Fruit fly (Drosophila melanogaster): ENCODE data around the gene CG17321.

The CG17321 gene

DNA sequence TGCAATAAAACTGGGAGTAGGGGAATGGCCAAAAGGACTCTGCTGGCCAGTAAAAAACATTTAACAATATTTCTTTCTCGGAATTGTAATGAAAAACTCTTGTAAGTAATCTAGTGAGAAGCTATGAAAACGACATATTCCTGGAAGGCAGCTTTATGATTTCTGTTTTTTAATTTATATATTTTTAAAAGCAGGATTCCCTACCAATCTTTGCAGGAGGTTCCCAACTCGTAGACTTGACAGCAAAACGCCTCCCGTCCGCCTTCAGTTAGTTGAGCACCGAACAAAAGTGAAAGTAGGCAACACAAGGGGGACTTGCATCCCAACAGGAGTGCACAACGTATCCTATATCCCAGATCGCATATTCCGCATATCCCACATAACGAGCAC is 39.7 kb upstream of the CG17321 start, which contains the start of gene CG43814:
TSS of gene CG43814 (minus strand) at position 101 of the 390 bp plus-strand sequence.
- no peak for TF ChIP-seq CG32264 (GFP tag; optimal IDR thresholded peaks at IDR 0.05)
- TF ChIP-seq Abd-B (GFP tag; optimal IDR thresholded peaks at IDR 0.05) = no peak
- no peak for TF ChIP-seq lola (GFP tag; optimal IDR thresholded peaks at IDR 0.05)
- TF ChIP-seq psq (GFP tag; optimal IDR thresholded peaks at IDR 0.05) = no peak
- no peak for TF ChIP-seq Dif (GFP tag; optimal IDR thresholded peaks at IDR 0.05; ENCODE audit: partially characterized antibody)
- no peak for TF ChIP-seq CrebA (GFP tag; optimal IDR thresholded peaks at IDR 0.05; ENCODE audit: borderline replicate concordance)
- no peak for TF ChIP-seq ey (GFP tag; optimal IDR thresholded peaks at IDR 0.05)
- TF ChIP-seq N (GFP tag; optimal IDR thresholded peaks at IDR 0.05) = no peak
- no peak for TF ChIP-seq jim (GFP tag; optimal IDR thresholded peaks at IDR 0.05)
- no peak for TF ChIP-seq Dfd (GFP tag; optimal IDR thresholded peaks at IDR 0.05)
- no peak for TF ChIP-seq usp (GFP tag; optimal IDR thresholded peaks at IDR 0.05)
- TF ChIP-seq Hr83 (GFP tag; optimal IDR thresholded peaks at IDR 0.05; ENCODE audit: poor library complexity, severe bottlenecking) = no peak
- no peak for TF ChIP-seq fru (GFP tag; optimal IDR thresholded peaks at IDR 0.05)
- no peak for TF ChIP-seq Sp1 (GFP tag; optimal IDR thresholded peaks at IDR 0.05)
- TF ChIP-seq dsf (GFP tag; optimal IDR thresholded peaks at IDR 0.05; ENCODE audit: borderline replicate concordance) = no peak
- no peak for TF ChIP-seq Myc (optimal IDR thresholded peaks at IDR 0.05)
- TF ChIP-seq Mio (GFP tag; optimal IDR thresholded peaks at IDR 0.05) = no peak

DNA sequence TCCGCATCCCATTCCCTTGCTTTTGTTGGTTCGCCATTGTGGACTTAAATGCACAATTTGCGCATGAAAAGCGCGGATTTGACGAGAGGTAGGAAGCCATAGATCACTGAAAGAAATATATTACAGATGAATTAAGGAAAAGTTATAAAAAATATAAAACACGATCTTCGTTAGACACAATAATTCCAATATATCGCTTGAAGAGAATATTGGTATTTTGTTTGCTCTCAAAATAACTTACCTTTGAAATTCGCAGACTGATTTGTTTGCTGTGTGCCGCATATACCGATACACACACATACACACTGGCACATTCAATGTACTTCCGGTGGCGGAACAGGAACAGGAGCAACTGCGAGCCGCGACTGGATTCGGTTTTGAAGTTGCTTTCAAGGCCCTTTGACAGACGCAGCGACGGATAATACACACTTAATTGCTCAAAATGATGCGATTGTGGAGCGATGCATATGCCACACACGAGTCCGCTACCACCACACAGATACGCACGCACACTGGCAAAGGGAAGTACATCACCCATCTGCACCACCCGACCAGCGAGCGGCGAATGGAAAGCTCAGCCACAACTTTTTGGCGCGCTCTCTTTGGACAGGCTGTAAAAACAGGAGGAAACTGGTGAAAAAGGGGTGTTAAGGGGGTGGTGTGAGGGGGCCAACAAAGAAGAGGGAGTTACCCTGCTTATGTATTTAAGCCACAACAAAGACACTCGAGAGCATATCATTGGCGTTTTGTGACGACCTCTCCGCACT is 39.2 kb upstream of the CG17321 start:
- TF ChIP-seq Dfd (GFP tag; optimal IDR thresholded peaks at IDR 0.05) (no peak), Hnf4 (GFP tag; optimal IDR thresholded peaks at IDR 0.05) (peak; percentile 55), Hr78 (GFP tag; optimal IDR thresholded peaks at IDR 0.05) (no peak), dl (GFP tag; optimal IDR thresholded peaks at IDR 0.05; ENCODE audit: insufficient read depth in 1 of 2, partially characterized antibody in 2 of 2) (no peak), CrebA (GFP tag; optimal IDR thresholded peaks at IDR 0.05; ENCODE audit: borderline replicate concordance) (no peak), sage (GFP tag; optimal IDR thresholded peaks at IDR 0.05) (no peak), Myc (optimal IDR thresholded peaks at IDR 0.05) (no peak), CG9705 (GFP tag; optimal IDR thresholded peaks at IDR 0.05) (no peak), GATAd (GFP tag; optimal IDR thresholded peaks at IDR 0.05) (no peak), CG32264 (GFP tag; optimal IDR thresholded peaks at IDR 0.05) (no peak), Abd-B (GFP tag; optimal IDR thresholded peaks at IDR 0.05) (no peak), br (GFP tag; optimal IDR thresholded peaks at IDR 0.05) (peak; percentile 36), Sp1 (GFP tag; optimal IDR thresholded peaks at IDR 0.05) (peak; percentile 54), OdsH (GFP tag; optimal IDR thresholded peaks at IDR 0.05) (peak; percentile 17), brk (GFP tag; optimal IDR thresholded peaks at IDR 0.05) (peak; percentile 16), sv (GFP tag; optimal IDR thresholded peaks at IDR 0.05) (no peak), lola (GFP tag; optimal IDR thresholded peaks at IDR 0.05) (no peak), Vsx2 (GFP tag; optimal IDR thresholded peaks at IDR 0.05; ENCODE audit: partially characterized antibody) (no peak), Hr83 (GFP tag; optimal IDR thresholded peaks at IDR 0.05; ENCODE audit: poor library complexity, severe bottlenecking) (no peak), HLH106 (tag; optimal IDR thresholded peaks at IDR 0.05) (peak; percentile 61), Jra (GFP tag; optimal IDR thresholded peaks at IDR 0.05) (peak; percentile 8), dsf (GFP tag; optimal IDR thresholded peaks at IDR 0.05; ENCODE audit: borderline replicate concordance) (no peak), ey (GFP tag; optimal IDR thresholded peaks at IDR 0.05) (peak; percentile 54), Mio (GFP tag; optimal IDR thresholded peaks at IDR 0.05) (no peak), dmrt93B (GFP tag; optimal IDR thresholded peaks at IDR 0.05) (peak; percentile 50), woc (GFP tag; optimal IDR thresholded peaks at IDR 0.05) (peak; percentile 42), Dif (GFP tag; optimal IDR thresholded peaks at IDR 0.05; ENCODE audit: partially characterized antibody) (no peak), tai (GFP tag; optimal IDR thresholded peaks at IDR 0.05) (peak; percentile 32), pan (optimal IDR thresholded peaks at IDR 0.05) (no peak), psq (GFP tag; optimal IDR thresholded peaks at IDR 0.05) (peak; percentile 38), h (GFP tag; optimal IDR thresholded peaks at IDR 0.05) (peak; percentile 65), N (GFP tag; optimal IDR thresholded peaks at IDR 0.05) (no peak), usp (GFP tag; optimal IDR thresholded peaks at IDR 0.05) (no peak), foxo (GFP tag; optimal IDR thresholded peaks at IDR 0.05) (peak in 1 of 2 experiments; percentile 68), rgr (GFP tag; optimal IDR thresholded peaks at IDR 0.05) (peak; percentile 50), jim (GFP tag; optimal IDR thresholded peaks at IDR 0.05) (no peak), fru (GFP tag; optimal IDR thresholded peaks at IDR 0.05) (peak; percentile 59), Rel (GFP tag; optimal IDR thresholded peaks at IDR 0.05) (no peak), Rel (tag; optimal IDR thresholded peaks at IDR 0.05) (no peak)
